Fruit fly (Drosophila melanogaster) whole organism, wandering third instar larva: ENCODE results near the gene pall.

ENCODE experiments used
- Dif ChIP-seq: fragments of 200-275, 200-300 bp; sonication (Bioruptor generic); optimal IDR thresholded peaks from 2 replicates; lab custom pipeline; 2018; ENCODE audit warnings: missing biosample characterization, missing genetic modification characterization; ENCODE audit not compliant: partially characterized antibody
- HLH106 ChIP-seq: fragments of 200-800 bp; optimal IDR thresholded peaks from 3 replicates; lab custom pipeline; 2019; ENCODE audit warnings: missing biosample characterization, mild to moderate bottlenecking, missing genetic modification characterization, moderate library complexity
- fru ChIP-seq: fragments of 200-800 bp; sonication (Bioruptor generic); optimal IDR thresholded peaks from 3 replicates; lab custom pipeline; 2016; ENCODE audit warnings: missing biosample characterization, mild to moderate bottlenecking, missing genetic modification characterization
- usp ChIP-seq: fragments of >200 bp; optimal IDR thresholded peaks from 2 replicates; lab custom pipeline; 2017; ENCODE audit warnings: missing biosample characterization, missing genetic modification characterization

DNA sequence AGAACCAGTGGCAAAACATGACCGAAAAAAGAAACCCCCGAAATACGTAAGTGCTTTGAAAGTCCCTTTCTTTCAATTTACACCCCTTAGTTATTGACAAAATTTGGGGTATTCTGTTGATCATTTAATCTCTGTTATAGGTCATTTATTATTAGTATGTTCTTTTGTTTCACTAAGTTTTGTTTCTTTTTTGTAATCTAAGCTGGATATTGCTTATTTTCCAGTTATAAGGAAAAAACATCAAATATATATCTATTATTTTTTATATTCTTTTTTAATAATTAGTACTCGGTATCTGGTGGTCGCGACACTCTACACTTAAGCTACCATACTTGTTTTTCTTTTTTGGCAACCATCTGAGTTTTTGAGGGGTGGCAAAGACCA lies 21.1 kb upstream of the pall start:
- TF ChIP-seq usp (GFP tag; lab: Kevin White, UChicago) (no peak), fru (GFP tag; lab: Kevin White, UChicago) (peak; percentile 77), HLH106 (tag; lab: Kevin White, UChicago) (peak; percentile 58), Dif (no peak)
